Fruit fly (Drosophila melanogaster) whole organism, embryonic: Measurements from ENCODE around the gene rost.
A peak's percentile ranks its signal among the peaks of the same experiment; 100 is the strongest.

ENCODE experiments used
- Adf1 ChIP-seq: fragments of 200-800 bp; sonication (Bioruptor generic); IDR thresholded peaks from 2 replicates; pipeline ENCODE4 v1.3.6; 2022; ENCODE audit warnings: missing biosample characterization, missing genetic modification characterization
- Awh ChIP-seq: fragments of 200-800 bp; sonication (Bioruptor generic); IDR thresholded peaks from 2 replicates; pipeline ENCODE4, ENCODE4 v1.3.6; 2022; ENCODE audit warnings: missing biosample characterization, missing genetic modification characterization
- CG10321 ChIP-seq: fragments of 200-800 bp; sonication (Bioruptor generic); IDR thresholded peaks from 2 replicates; pipeline ENCODE4 v1.3.6; 2022; ENCODE audit warnings: missing biosample characterization, missing genetic modification characterization
- CG11085 ChIP-seq: fragments of 200-800 bp; sonication (Bioruptor generic); IDR thresholded peaks from 2 replicates; pipeline ENCODE4 v1.3.6; 2022; ENCODE audit warnings: missing biosample characterization, missing genetic modification characterization
- CG12236 ChIP-seq: fragments of 200-800 bp; sonication (Bioruptor generic); optimal IDR thresholded peaks from 2 replicates; lab custom pipeline; 2016; ENCODE audit warnings: missing biosample characterization, missing genetic modification characterization
- CG12299 ChIP-seq: fragments of 200-800 bp; sonication (Bioruptor generic); optimal IDR thresholded peaks from 2 replicates; lab custom pipeline; 2018; ENCODE audit warnings: missing biosample characterization, mild to moderate bottlenecking, missing genetic modification characterization
- CG12391 ChIP-seq: fragments of 200-800 bp; sonication (Bioruptor generic); optimal IDR thresholded peaks from 3 replicates; lab custom pipeline; 2018; ENCODE audit warnings: missing biosample characterization, mild to moderate bottlenecking, missing genetic modification characterization, moderate library complexity
- CG12659 ChIP-seq: fragments of 200-800 bp; sonication (Bioruptor generic); optimal IDR thresholded peaks from 3 replicates; lab custom pipeline; 2017; ENCODE audit warnings: mild to moderate bottlenecking, missing biosample characterization, missing genetic modification reagents, missing genetic modification characterization
- CG13123 ChIP-seq: fragments of 200-800 bp; sonication (Bioruptor generic); optimal IDR thresholded peaks from 2 replicates; lab custom pipeline; 2016; ENCODE audit warnings: missing biosample characterization, missing genetic modification characterization
- CG14441 ChIP-seq: fragments of 200-800 bp; sonication (Bioruptor generic); IDR thresholded peaks from 2 replicates; pipeline ENCODE4 v1.3.6; 2022; ENCODE audit warnings: missing biosample characterization, missing genetic modification characterization
- CG14710 ChIP-seq: fragments of 200-800 bp; sonication (Bioruptor generic); optimal IDR thresholded peaks from 3 replicates; lab custom pipeline; 2019; ENCODE audit warnings: missing biosample characterization, mild to moderate bottlenecking, missing genetic modification characterization, moderate library complexity
- CG15479 ChIP-seq: fragments of 200-800 bp; sonication (Bioruptor generic); optimal IDR thresholded peaks from 3 replicates; lab custom pipeline; 2019; ENCODE audit warnings: missing biosample characterization, mild to moderate bottlenecking, missing genetic modification characterization, moderate library complexity
- CG15601 ChIP-seq: fragments of 200-800 bp; sonication (Bioruptor generic); optimal IDR thresholded peaks from 3 replicates; lab custom pipeline; 2019; ENCODE audit warnings: missing biosample characterization, mild to moderate bottlenecking, missing genetic modification characterization, moderate library complexity
- CG16863 ChIP-seq: fragments of 200-800 bp; sonication (Bioruptor generic); optimal IDR thresholded peaks from 3 replicates; lab custom pipeline; 2016; ENCODE audit warnings: missing biosample characterization, missing genetic modification characterization
- CG17359 ChIP-seq: fragments of 200-800 bp; sonication (Bioruptor generic); optimal IDR thresholded peaks from 3 replicates; lab custom pipeline; 2018; ENCODE audit warnings: missing biosample characterization, mild to moderate bottlenecking, missing genetic modification characterization, moderate library complexity
- CG18619 ChIP-seq: fragments of 200-800 bp; sonication (Bioruptor generic); optimal IDR thresholded peaks from 3 replicates; lab custom pipeline; 2017; ENCODE audit warnings: missing biosample characterization, mild to moderate bottlenecking, missing genetic modification characterization
- CG2712 ChIP-seq: fragments of 200-800 bp; optimal IDR thresholded peaks from 3 replicates; lab custom pipeline; 2019; ENCODE audit warnings: missing biosample characterization, mild to moderate bottlenecking, missing genetic modification characterization, moderate library complexity
- CG30020 ChIP-seq: fragments of 200-800 bp; optimal IDR thresholded peaks from 2 replicates; lab custom pipeline; 2019; ENCODE audit warnings: missing biosample characterization, mild to moderate bottlenecking, missing genetic modification characterization, moderate library complexity
- CG3838 ChIP-seq: fragments of 200-800 bp; sonication (Bioruptor generic); optimal IDR thresholded peaks from 3 replicates; lab custom pipeline; 2016; ENCODE audit warnings: missing biosample characterization, missing genetic modification characterization
- CG5180 ChIP-seq: fragments of 200-800 bp; sonication (Bioruptor generic); optimal IDR thresholded peaks from 3 replicates; lab custom pipeline; 2017; ENCODE audit warnings: missing biosample characterization, missing genetic modification characterization, mild to moderate bottlenecking, moderate library complexity, missing genetic modification reagents
- CG6813 ChIP-seq: fragments of 200-800 bp; sonication (Bioruptor generic); optimal IDR thresholded peaks from 2 replicates; lab custom pipeline; 2017; ENCODE audit warnings: missing biosample characterization, missing genetic modification characterization, mild to moderate bottlenecking, moderate library complexity, missing genetic modification reagents
- CG7745 ChIP-seq: fragments of 200-800 bp; sonication (Bioruptor generic); optimal IDR thresholded peaks from 2 replicates; lab custom pipeline; 2018; ENCODE audit warnings: missing biosample characterization, mild to moderate bottlenecking, missing genetic modification characterization, moderate library complexity
- CG8290 ChIP-seq, 3 experiments: fragments of 200-800 bp; sonication (Bioruptor generic); optimal IDR thresholded peaks; 2 replicates each; lab custom pipeline; 2016 to 2019; ENCODE audit warnings: missing biosample characterization in 3 of 3, missing genetic modification characterization in 3 of 3, mild to moderate bottlenecking in 2 of 3, moderate library complexity in 1 of 3
- D19A ChIP-seq: fragments of 200-800 bp; optimal IDR thresholded peaks from 3 replicates; lab custom pipeline; 2019; ENCODE audit warnings: missing biosample characterization, mild to moderate bottlenecking, missing genetic modification characterization, moderate library complexity
- Dip3 ChIP-seq: fragments of 200-800 bp; sonication (Bioruptor generic); optimal IDR thresholded peaks from 3 replicates; lab custom pipeline; 2016; ENCODE audit warnings: missing biosample characterization, missing genetic modification characterization
- Drgx ChIP-seq: fragments of 200-800 bp; sonication (Bioruptor generic); IDR thresholded peaks from 2 replicates; pipeline ENCODE4 v1.3.6; 2022; ENCODE audit warnings: missing biosample characterization, missing genetic modification characterization
- Elba2 ChIP-seq: fragments of 200-800 bp; sonication (Bioruptor generic); optimal IDR thresholded peaks from 3 replicates; lab custom pipeline; 2016; ENCODE audit warnings: missing biosample characterization, missing genetic modification characterization
- Gsc ChIP-seq: fragments of 200-800 bp; sonication (Bioruptor generic); IDR thresholded peaks from 2 replicates; pipeline ENCODE4 v1.3.6; 2022; ENCODE audit warnings: missing biosample characterization, missing genetic modification characterization
- HLH54F ChIP-seq: fragments of 200-800 bp; sonication (Bioruptor generic); optimal IDR thresholded peaks from 3 replicates; lab custom pipeline; 2016; ENCODE audit warnings: missing biosample characterization, missing genetic modification characterization
- Med ChIP-seq: fragments of 200-800 bp; sonication (Bioruptor generic); peaks from one replicate; lab custom pipeline; 2016; ENCODE audit warnings: missing biosample characterization, missing genetic modification characterization, mild to moderate bottlenecking, inconsistent platforms, moderate library complexity
- Myb ChIP-seq: fragments of 200-800 bp; sonication (Bioruptor generic); optimal IDR thresholded peaks from 2 replicates; lab custom pipeline; 2016; ENCODE audit warnings: missing biosample characterization, missing genetic modification characterization
- Oli ChIP-seq: fragments of 200-800 bp; sonication (Bioruptor generic); optimal IDR thresholded peaks from 2 replicates; lab custom pipeline; 2018; ENCODE audit warnings: missing biosample characterization, mild to moderate bottlenecking, missing genetic modification characterization, moderate library complexity
- Taf1 ChIP-seq: fragments of 200-800 bp; sonication (Bioruptor generic); IDR thresholded peaks from 2 replicates; pipeline ENCODE4 v1.3.6; 2022; ENCODE audit warnings: missing biosample characterization, missing genetic modification characterization
- bsh ChIP-seq, 2 experiments: fragments of 200-800 bp; sonication (Bioruptor generic); optimal IDR thresholded peaks; 2 replicates each; lab custom pipeline; 2017 to 2018; ENCODE audit warnings: mild to moderate bottlenecking in 2 of 2, missing biosample characterization in 2 of 2, missing genetic modification characterization in 2 of 2, moderate library complexity in 1 of 2
- btn ChIP-seq: fragments of 200-800 bp; sonication (Bioruptor generic); optimal IDR thresholded peaks from 2 replicates; lab custom pipeline; 2016; ENCODE audit warnings: missing biosample characterization, missing genetic modification characterization
- chif ChIP-seq, 2 experiments: fragments of 200-800 bp; sonication (Bioruptor generic); optimal IDR thresholded peaks; 3 replicates each; lab custom pipeline; 2016; ENCODE audit warnings: missing biosample characterization in 2 of 2, missing genetic modification characterization in 2 of 2
- emc ChIP-seq: fragments of 200-800 bp; sonication (Bioruptor generic); optimal IDR thresholded peaks from 2 replicates; lab custom pipeline; 2016; ENCODE audit warnings: missing biosample characterization, missing genetic modification characterization
- eyg ChIP-seq: fragments of 200-800 bp; sonication (Bioruptor generic); optimal IDR thresholded peaks from 3 replicates; lab custom pipeline; 2016; ENCODE audit warnings: missing biosample characterization, missing genetic modification characterization
- gt ChIP-seq: fragments of 200-800 bp; sonication (Bioruptor generic); IDR thresholded peaks from 2 replicates; pipeline ENCODE4 v1.3.6; 2022; ENCODE audit warnings: missing biosample characterization, missing genetic modification characterization
- hkb ChIP-seq, 2 experiments: fragments of 200-800 bp in 1 of 2; fragments of >200 bp in 1 of 2; sonication (Bioruptor generic) in 1 of 2; IDR thresholded peaks in 1 of 2; optimal IDR thresholded peaks in 1 of 2; 2 replicates each; pipeline versions ENCODE4 v1.3.6 to Lab custom; 2017 to 2022; ENCODE audit warnings: missing biosample characterization in 1 of 2, missing genetic modification characterization in 1 of 2
- kah ChIP-seq: fragments of 200-800 bp; sonication (Bioruptor generic); optimal IDR thresholded peaks from 2 replicates; lab custom pipeline; 2018; ENCODE audit warnings: missing biosample characterization, mild to moderate bottlenecking, missing genetic modification characterization
- kni ChIP-seq: fragments of 200-800 bp; sonication (Bioruptor generic); optimal IDR thresholded peaks from 3 replicates; lab custom pipeline; 2017; ENCODE audit warnings: mild to moderate bottlenecking, missing biosample characterization, missing genetic modification reagents, missing genetic modification characterization
- nau ChIP-seq: fragments of 200-800 bp; sonication (Bioruptor generic); optimal IDR thresholded peaks from 3 replicates; lab custom pipeline; 2017; ENCODE audit warnings: missing biosample characterization, mild to moderate bottlenecking, missing genetic modification characterization, missing genetic modification reagents
- pzg ChIP-seq: fragments of 200-800 bp; sonication (Bioruptor generic); optimal IDR thresholded peaks from 3 replicates; lab custom pipeline; 2018; ENCODE audit warnings: missing biosample characterization, mild to moderate bottlenecking, missing genetic modification characterization, moderate library complexity
- stc ChIP-seq: fragments of 200-800 bp; sonication (Bioruptor generic); IDR thresholded peaks from 2 replicates; pipeline ENCODE4 v1.3.6; 2022; ENCODE audit warnings: missing biosample characterization, missing genetic modification characterization
- usp ChIP-seq: fragments of >200 bp; optimal IDR thresholded peaks from 2 replicates; lab custom pipeline; 2017; ENCODE audit warnings: missing biosample characterization, missing genetic modification characterization
- z ChIP-seq: fragments of 200-800 bp; sonication (Bioruptor generic); IDR thresholded peaks from 3 replicates; pipeline ENCODE4 v1.3.6; 2022; ENCODE audit warnings: missing biosample characterization, missing genetic modification characterization
- zf30C ChIP-seq: fragments of 200-800 bp; sonication (Bioruptor generic); optimal IDR thresholded peaks from 3 replicates; lab custom pipeline; 2018; ENCODE audit warnings: missing biosample characterization, mild to moderate bottlenecking, missing genetic modification characterization

The rost gene

dm6 chr2L:8949919-8950722, 39.2 kb downstream of the rost start (continued):
- peak; percentile 64 for TF ChIP-seq Elba2
- TF ChIP-seq CG12391 (tag; lab: Kevin White, UChicago), result peak; percentile 12
- TF ChIP-seq Awh (GFP tag; lab: Robert Waterston, UW), result peak; percentile 29; the same call in 1 of the 2 replicates
- TF ChIP-seq CG14441 (GFP tag; lab: Robert Waterston, UW), result no peak
- TF ChIP-seq Drgx (GFP tag; lab: Robert Waterston, UW), result peak; percentile 21; the same call in 1 of the 2 replicates
- TF ChIP-seq pzg (GFP tag; lab: Kevin White, UChicago), result no peak
- no peak for TF ChIP-seq CG16863 (GFP tag; lab: Kevin White, UChicago)
- no peak for TF ChIP-seq Oli (tag; lab: Kevin White, UChicago)
- 0 out of 3 replicates have a peak, but pooled peaks have one; percentile 16 for TF ChIP-seq z (GFP tag; lab: Robert Waterston, UW)
- peak; percentile 42 for TF ChIP-seq CG15479 (GFP tag; lab: Kevin White, UChicago)
- TF ChIP-seq CG3838 (GFP tag; lab: Kevin White, UChicago), result no peak
- TF ChIP-seq btn (GFP tag; lab: Kevin White, UChicago), result no peak
- TF ChIP-seq Taf1 (GFP tag; lab: Robert Waterston, UW), result no peak
- no peak for TF ChIP-seq Myb
- TF ChIP-seq CG11085 (GFP tag; lab: Robert Waterston, UW), result no peak
- TF ChIP-seq CG10321 (GFP tag; lab: Robert Waterston, UW), result no peak
- no peak for TF ChIP-seq CG12299
- no peak for TF ChIP-seq CG18619 (GFP tag; lab: Kevin White, UChicago)
- TF ChIP-seq stc, result 0 out of 2 replicates have a peak, but pooled peaks have one; percentile 16
- no peak for TF ChIP-seq Med (GFP tag; lab: Kevin White, UChicago)
- no peak for TF ChIP-seq Gsc (GFP tag; lab: Robert Waterston, UW)
- TF ChIP-seq CG14710 (tag; lab: Kevin White, UChicago), result peak; percentile 11
- TF ChIP-seq CG15601 (tag; lab: Kevin White, UChicago), result no peak
- TF ChIP-seq gt (GFP tag; lab: Robert Waterston, UW), result no peak
- no peak for TF ChIP-seq CG6813 (GFP tag; lab: Kevin White, UChicago)
- TF ChIP-seq kni, result peak; percentile 57
- peak in 1 of 2 experiments; percentile 12 for TF ChIP-seq chif (GFP tag; optimal IDR thresholded peaks at IDR 0.05; lab: Kevin White, UChicago)
- TF ChIP-seq bsh (GFP tag; optimal IDR thresholded peaks at IDR 0.05; lab: Kevin White, UChicago), result peak in 1 of 2 experiments; percentile 53
- TF ChIP-seq CG17359 (tag; lab: Kevin White, UChicago), result no peak
- TF ChIP-seq Adf1 (GFP tag; lab: Robert Waterston, UW), result no peak
- no peak for TF ChIP-seq kah
- TF ChIP-seq CG13123 (GFP tag; lab: Kevin White, UChicago), result no peak
- no peak for TF ChIP-seq eyg (GFP tag; lab: Kevin White, UChicago)
- TF ChIP-seq CG2712 (tag; lab: Kevin White, UChicago), result peak; percentile 11
- no peak for TF ChIP-seq HLH54F (GFP tag; lab: Kevin White, UChicago)
- TF ChIP-seq CG7745 (tag; lab: Kevin White, UChicago), result peak; percentile 63
- no peak for TF ChIP-seq Dip3 (GFP tag; lab: Kevin White, UChicago)
- TF ChIP-seq hkb (optimal IDR thresholded peaks at IDR 0.05; lab: Kevin White, UChicago), result no peak
- TF ChIP-seq hkb (GFP tag; IDR thresholded peaks at IDR 0.05; lab: Robert Waterston, UW), result no peak
- no peak for TF ChIP-seq CG12236
- no peak for TF ChIP-seq CG30020
- peak; percentile 41 for TF ChIP-seq nau (GFP tag; lab: Kevin White, UChicago)
- no peak for TF ChIP-seq CG12659 (GFP tag; lab: Kevin White, UChicago)
- TF ChIP-seq zf30C (GFP tag; lab: Kevin White, UChicago), result no peak
- no peak for TF ChIP-seq CG5180 (GFP tag; lab: Kevin White, UChicago)
- peak; percentile 42 for TF ChIP-seq D19A
- no peak for TF ChIP-seq CG8290 (GFP tag; optimal IDR thresholded peaks at IDR 0.05; lab: Kevin White, UChicago)
- TF ChIP-seq CG8290 (tag; optimal IDR thresholded peaks at IDR 0.05; lab: Kevin White, UChicago), result no peak
- no peak for TF ChIP-seq usp (GFP tag; lab: Kevin White, UChicago)
- no peak for TF ChIP-seq emc
